Worm (Caenorhabditis elegans) whole organism, L4/young adult: Measurements from ENCODE around the gene C53A3.1.

ENCODE experiments used
- W03F9.2 ChIP-seq: fragments of 150-350 bp; optimal IDR thresholded peaks from 2 replicates; lab custom pipeline; 2014; ENCODE audit warnings: missing biosample characterization, missing genetic modification characterization
- dao-5 ChIP-seq: sonication (generic microtip); optimal IDR thresholded peaks from 2 replicates; lab custom pipeline; 2016; ENCODE audit warnings: missing genotype, missing genetic modification characterization, moderate library complexity, missing compliant biosample characterization
- him-1 ChIP-seq: sonication (generic microtip); optimal IDR thresholded peaks from 2 replicates; lab custom pipeline; 2016; ENCODE audit warnings: missing genotype, missing genetic modification reagents, missing genetic modification characterization, missing compliant biosample characterization

DNA sequence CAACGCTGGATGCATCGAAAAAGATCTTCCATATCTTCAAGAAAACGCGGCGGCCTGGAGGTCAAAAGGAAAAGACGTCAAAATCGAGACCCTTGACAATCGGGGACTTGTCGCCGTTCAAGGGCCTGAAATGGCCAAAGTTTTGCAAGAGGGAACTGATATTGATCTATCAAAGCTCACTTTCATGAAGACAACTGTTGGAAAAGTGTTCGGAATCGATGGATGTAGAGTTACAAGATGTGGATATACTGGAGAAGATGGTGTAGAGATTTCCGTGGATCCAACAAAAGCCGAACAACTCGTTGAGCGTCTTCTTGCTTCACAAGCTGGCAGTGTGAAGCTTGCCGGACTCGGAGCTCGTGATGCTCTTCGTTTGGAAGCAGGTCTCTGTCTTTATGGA, 46.5 kb downstream of the C53A3.1 start:
- TF ChIP-seq dao-5 (tag; lab: Kevin White, UChicago) (no peak), him-1 (tag; lab: Kevin White, UChicago) (no peak), W03F9.2 (tag; lab: Kevin White, UChicago) (no peak)
